Fruit fly (Drosophila melanogaster) whole organism: ENCODE data around the gene mas.

Experiments
- Dll ChIP-seq: fragments of >200 bp; optimal IDR thresholded peaks from 2 replicates; lab custom pipeline; 2017
- EcR ChIP-seq, 2 experiments: fragments of >200 bp; optimal IDR thresholded peaks; 2 replicates each; lab custom pipeline; 2017; ENCODE audit warnings: missing biosample characterization in 2 of 2, missing genetic modification characterization in 2 of 2, missing genetic modification reagents in 2 of 2
- pan ChIP-seq: fragments of >200 bp; optimal IDR thresholded peaks from 2 replicates; lab custom pipeline; 2017

DNA sequence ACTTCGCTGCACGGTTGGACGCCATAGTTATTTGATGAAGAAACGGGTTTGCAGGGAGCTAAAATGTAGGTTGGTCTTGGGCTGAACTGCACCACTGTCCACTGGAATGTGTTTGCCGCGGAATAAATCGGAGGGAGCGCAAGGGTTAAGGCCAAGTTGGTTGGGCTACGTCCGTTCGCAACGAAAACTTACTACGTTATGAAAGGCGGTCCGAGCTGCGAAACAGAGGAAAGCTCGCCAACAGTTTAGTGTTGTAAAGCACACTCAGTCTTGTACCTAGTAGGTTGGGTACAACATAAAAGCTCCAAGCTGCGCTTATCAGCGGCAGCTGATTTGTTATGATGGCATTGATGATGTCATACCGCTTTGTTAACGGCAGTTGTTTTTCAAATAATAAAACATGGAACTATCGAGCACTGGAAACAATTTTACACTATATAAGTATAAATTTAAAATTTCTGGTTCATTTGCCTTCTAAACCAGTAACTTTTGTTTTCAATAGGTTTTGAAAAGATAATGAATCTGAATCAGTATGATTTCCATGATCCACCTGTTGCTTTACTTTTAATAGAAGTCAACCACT is 45.0 kb downstream of the mas start, which contains the start of gene Chd64:
- TF ChIP-seq Dll (lab: Kevin White, UChicago): no peak
- TF ChIP-seq pan (lab: Kevin White, UChicago): no peak
- TF ChIP-seq EcR (GFP tag; optimal IDR thresholded peaks at IDR 0.05; lab: Kevin White, UChicago): no peak
